Worm (Caenorhabditis elegans) whole organism, early embryonic: Measurements from ENCODE around the gene bir-2.

Experiments
- B0310.2 ChIP-seq: sonication (generic microtip); optimal IDR thresholded peaks from 2 replicates; lab custom pipeline; 2016; ENCODE audit warnings: mild to moderate bottlenecking, missing genetic modification characterization, missing compliant biosample characterization
- aly-1 ChIP-seq: sonication (generic microtip); optimal IDR thresholded peaks from 2 replicates; lab custom pipeline; 2016; ENCODE audit warnings: missing genetic modification characterization, missing compliant biosample characterization
- ama-1 ChIP-seq: fragments of 150-350 bp; optimal IDR thresholded peaks from 2 replicates; lab custom pipeline; 2014
- ceh-13 ChIP-seq: fragments of 200-800 bp; sonication (Bioruptor generic); optimal IDR thresholded peaks from 2 replicates; lab custom pipeline; 2018; ENCODE audit warnings: mild to moderate bottlenecking, missing genetic modification characterization, missing compliant biosample characterization
- ceh-36 ChIP-seq: sonication (generic microtip); optimal IDR thresholded peaks from 2 replicates; lab custom pipeline; 2016; ENCODE audit warnings: missing genetic modification characterization, inconsistent platforms, missing compliant biosample characterization
- flt-1 ChIP-seq: fragments of 200-800 bp; sonication (Bioruptor generic); IDR thresholded peaks from 2 replicates; pipeline ENCODE4 v1.3.6; 2022; ENCODE audit warnings: missing genetic modification characterization, missing compliant biosample characterization
- scrt-1 ChIP-seq: fragments of 200-800 bp; sonication (Bioruptor generic); IDR thresholded peaks from 2 replicates; pipeline ENCODE4 v1.3.6; 2022; ENCODE audit warnings: missing genetic modification characterization, missing compliant biosample characterization

DNA sequence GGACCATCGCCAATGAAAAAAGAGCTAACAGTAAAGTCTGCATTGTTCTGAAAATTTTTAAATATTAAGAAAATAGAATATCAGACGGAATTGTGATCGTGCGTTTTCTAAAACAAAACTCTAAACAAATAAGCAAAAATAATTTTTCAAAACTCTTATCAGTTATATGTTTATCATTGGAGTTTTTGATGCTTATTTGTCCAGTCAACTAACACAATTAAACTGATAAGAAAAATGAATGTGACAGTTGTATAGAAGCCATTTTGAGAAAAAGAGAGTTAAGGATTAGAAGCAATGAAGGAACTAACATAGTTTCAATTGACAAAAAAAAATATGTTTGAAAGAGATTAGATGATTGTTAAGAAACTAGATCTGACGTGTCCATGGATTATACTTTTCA is 38.0 kb upstream of the bir-2 start, which contains the start of gene ttr-44:
- TF ChIP-seq ceh-13 (GFP tag; lab: Kevin White, UChicago): no peak
- no peak for TF ChIP-seq scrt-1 (GFP tag; lab: Robert Waterston, UW)
- no peak for TF ChIP-seq ama-1 (lab: Kevin White, UChicago)
- TF ChIP-seq B0310.2 (tag; lab: Kevin White, UChicago): no peak
- TF ChIP-seq flt-1: no peak
- no peak for TF ChIP-seq ceh-36
- no peak for TF ChIP-seq aly-1 (tag; lab: Kevin White, UChicago)
